Fruit fly (Drosophila melanogaster) whole organism, embryonic: ENCODE data around the gene CG42534.
A peak's percentile ranks its signal among the peaks of the same experiment; 100 is the strongest.

Source experiments
- BEAF-32 ChIP-seq: fragments of 200-800 bp; sonication (Bioruptor generic); optimal IDR thresholded peaks from 3 replicates; lab custom pipeline; 2017; ENCODE audit warnings: missing biosample characterization, missing genetic modification characterization, mild to moderate bottlenecking, moderate library complexity, missing genetic modification reagents
- Bdp1 ChIP-seq: fragments of 200-800 bp; sonication (Bioruptor generic); optimal IDR thresholded peaks from 3 replicates; lab custom pipeline; 2016; ENCODE audit warnings: missing biosample characterization, missing genetic modification characterization
- CG10959 ChIP-seq: fragments of 200-800 bp; sonication (Bioruptor generic); IDR thresholded peaks from 2 replicates; pipeline ENCODE4 v1.3.6; 2022; ENCODE audit warnings: missing biosample characterization, missing genetic modification characterization
- CG11247 ChIP-seq: fragments of 200-800 bp; sonication (Bioruptor generic); IDR thresholded peaks from 2 replicates; pipeline ENCODE4 v1.3.6; 2022; ENCODE audit warnings: missing biosample characterization, missing genetic modification characterization
- CG12071 ChIP-seq: fragments of 200-800 bp; sonication (Bioruptor generic); optimal IDR thresholded peaks from 3 replicates; lab custom pipeline; 2018; ENCODE audit warnings: missing biosample characterization, mild to moderate bottlenecking, missing genetic modification characterization
- CG12942 ChIP-seq: fragments of 200-800 bp; sonication (Bioruptor generic); optimal IDR thresholded peaks from 3 replicates; lab custom pipeline; 2016; ENCODE audit warnings: missing biosample characterization, missing genetic modification characterization
- CG13296 ChIP-seq: fragments of 200-800 bp; sonication (Bioruptor generic); optimal IDR thresholded peaks from 3 replicates; lab custom pipeline; 2018; ENCODE audit warnings: missing biosample characterization, mild to moderate bottlenecking, missing genetic modification characterization
- CG16779 ChIP-seq: fragments of 200-800 bp; sonication (Bioruptor generic); IDR thresholded peaks from 2 replicates; pipeline ENCODE4 v1.3.6; 2022; ENCODE audit warnings: missing biosample characterization, missing genetic modification characterization
- CG18011 ChIP-seq: fragments of 200-800 bp; sonication (Bioruptor generic); optimal IDR thresholded peaks from 2 replicates; lab custom pipeline; 2017; ENCODE audit warnings: missing biosample characterization, missing genetic modification characterization, mild to moderate bottlenecking, moderate library complexity, missing genotype
- CG2129 ChIP-seq: fragments of 200-800 bp; sonication (Bioruptor generic); IDR thresholded peaks from 2 replicates; pipeline ENCODE4 v1.3.6; 2022; ENCODE audit warnings: missing biosample characterization, missing genetic modification characterization; ENCODE audit not compliant: partially characterized antibody
- CG31441 ChIP-seq: fragments of 200-800 bp; sonication (Bioruptor generic); IDR thresholded peaks from 2 replicates; pipeline ENCODE4 v1.3.6; 2022; ENCODE audit warnings: missing biosample characterization, missing genetic modification characterization
- CG32767 ChIP-seq: fragments of 200-800 bp; sonication (Bioruptor generic); IDR thresholded peaks from 2 replicates; pipeline ENCODE4 v1.3.6; 2022; ENCODE audit warnings: missing biosample characterization, missing genetic modification characterization
- CG3726 ChIP-seq: fragments of 200-800 bp; sonication (Bioruptor generic); IDR thresholded peaks from 3 replicates; pipeline ENCODE4, ENCODE4 v1.3.6; 2022; ENCODE audit warnings: missing biosample characterization, missing genetic modification characterization
- CG4282 ChIP-seq: fragments of 200-800 bp; sonication (Bioruptor generic); optimal IDR thresholded peaks from 2 replicates; lab custom pipeline; 2016; ENCODE audit warnings: missing biosample characterization, missing genetic modification characterization
- CG4424 ChIP-seq: fragments of 200-800 bp; sonication (Bioruptor generic); optimal IDR thresholded peaks from 3 replicates; lab custom pipeline; 2016; ENCODE audit warnings: missing biosample characterization, missing genetic modification characterization
- CG4730 ChIP-seq: fragments of 200-800 bp; sonication (Bioruptor generic); IDR thresholded peaks from 2 replicates; pipeline ENCODE4 v1.3.6; 2022; ENCODE audit warnings: missing biosample characterization, missing genetic modification characterization
- CG6272 ChIP-seq: fragments of 200-800 bp; sonication (Bioruptor generic); IDR thresholded peaks from 2 replicates; pipeline ENCODE4 v1.3.6; 2022; ENCODE audit warnings: missing biosample characterization, missing genetic modification characterization
- CG6654 ChIP-seq: fragments of 200-800 bp; sonication (Bioruptor generic); optimal IDR thresholded peaks from 2 replicates; lab custom pipeline; 2017; ENCODE audit warnings: missing biosample characterization, mild to moderate bottlenecking, missing genetic modification characterization
- CG7556 ChIP-seq: fragments of 200-800 bp; sonication (Bioruptor generic); optimal IDR thresholded peaks from 2 replicates; lab custom pipeline; 2017; ENCODE audit warnings: missing biosample characterization, mild to moderate bottlenecking, missing genetic modification characterization
- CG8290 ChIP-seq, 3 experiments: fragments of 200-800 bp; sonication (Bioruptor generic); optimal IDR thresholded peaks; 2 replicates each; lab custom pipeline; 2016 to 2019; ENCODE audit warnings: missing biosample characterization in 3 of 3, missing genetic modification characterization in 3 of 3, mild to moderate bottlenecking in 2 of 3, moderate library complexity in 1 of 3
- CG9609 ChIP-seq: fragments of 200-800 bp; sonication (Bioruptor generic); optimal IDR thresholded peaks from 3 replicates; lab custom pipeline; 2016; ENCODE audit warnings: missing biosample characterization, missing genetic modification characterization
- Camta ChIP-seq: fragments of 200-800 bp; sonication (Bioruptor generic); optimal IDR thresholded peaks from 2 replicates; lab custom pipeline; 2016; ENCODE audit warnings: missing biosample characterization, missing genetic modification characterization
- D ChIP-seq, 2 experiments: fragments of 200-800 bp in 1 of 2; fragments of >200 bp in 1 of 2; sonication (Bioruptor generic) in 1 of 2; optimal IDR thresholded peaks; 2 replicates in 1 of 2; 3 replicates in 1 of 2; lab custom pipeline; 2017; ENCODE audit warnings: mild to moderate bottlenecking in 1 of 2, missing biosample characterization in 1 of 2, missing genetic modification characterization in 1 of 2, missing genetic modification reagents in 1 of 2
- Dip2 ChIP-seq: fragments of 200-800 bp; sonication (Bioruptor generic); IDR thresholded peaks from 2 replicates; pipeline ENCODE4 v1.3.6; 2022; ENCODE audit warnings: missing biosample characterization, missing genetic modification characterization
- Dll ChIP-seq: fragments of 200-800 bp; sonication (Bioruptor generic); IDR thresholded peaks from 4 replicates; pipeline ENCODE4 v1.3.6; 2022; ENCODE audit warnings: missing biosample characterization, missing genetic modification characterization; ENCODE audit not compliant: partially characterized antibody
- Drgx ChIP-seq: fragments of 200-800 bp; sonication (Bioruptor generic); IDR thresholded peaks from 2 replicates; pipeline ENCODE4 v1.3.6; 2022; ENCODE audit warnings: missing biosample characterization, missing genetic modification characterization
- Hr51 ChIP-seq, 2 experiments: fragments of 200-800 bp; sonication (Bioruptor generic); optimal IDR thresholded peaks; 2 replicates in 1 of 2; 3 replicates in 1 of 2; lab custom pipeline; 2016 to 2018; ENCODE audit warnings: missing biosample characterization in 2 of 2, missing genetic modification characterization in 2 of 2, mild to moderate bottlenecking in 1 of 2, moderate library complexity in 1 of 2
- MBD-R2 ChIP-seq: fragments of 200-800 bp; sonication (Bioruptor generic); IDR thresholded peaks from 2 replicates; pipeline ENCODE4 v1.3.6; 2022; ENCODE audit warnings: missing biosample characterization, missing genetic modification characterization
- Mrtf ChIP-seq: fragments of 200-800 bp; sonication (Bioruptor generic); IDR thresholded peaks from 3 replicates; pipeline ENCODE4 v1.3.6; 2022; ENCODE audit warnings: missing biosample characterization, missing genetic modification characterization
- NFAT ChIP-seq: fragments of 200-800 bp; sonication (Bioruptor generic); IDR thresholded peaks from 2 replicates; pipeline ENCODE4 v1.3.6; 2022; ENCODE audit warnings: missing biosample characterization, missing genetic modification characterization
- NK7.1 ChIP-seq: fragments of 200-800 bp; sonication (Bioruptor generic); optimal IDR thresholded peaks from 3 replicates; lab custom pipeline; 2016; ENCODE audit warnings: missing biosample characterization, missing genetic modification characterization
- Nf-YC ChIP-seq: fragments of 200-800 bp; optimal IDR thresholded peaks from 3 replicates; lab custom pipeline; 2019; ENCODE audit warnings: missing biosample characterization, mild to moderate bottlenecking, missing genetic modification characterization, moderate library complexity
- Trl ChIP-seq, 3 experiments: fragments of >200 bp in 2 of 3; fragments of 200-800 bp in 1 of 3; sonication (Bioruptor generic) in 1 of 3; optimal IDR thresholded peaks; 2 replicates in 1 of 3; 3 replicates in 2 of 3; lab custom pipeline; 2016 to 2017; ENCODE audit warnings: missing biosample characterization in 1 of 3, missing genetic modification characterization in 1 of 3
- ase ChIP-seq: fragments of 200-800 bp; sonication (Bioruptor generic); IDR thresholded peaks from 3 replicates; pipeline ENCODE4 v1.3.6; 2022; ENCODE audit warnings: missing biosample characterization, missing genetic modification characterization
- cwo ChIP-seq: fragments of 200-800 bp; sonication (Bioruptor generic); optimal IDR thresholded peaks from 3 replicates; lab custom pipeline; 2017; ENCODE audit warnings: missing biosample characterization, missing genetic modification characterization, mild to moderate bottlenecking, moderate library complexity, missing genetic modification reagents
- fd3F ChIP-seq: fragments of 200-800 bp; sonication (Bioruptor generic); optimal IDR thresholded peaks from 2 replicates; lab custom pipeline; 2018; ENCODE audit warnings: missing biosample characterization, mild to moderate bottlenecking, missing genetic modification characterization, moderate library complexity
- ftz-f1 ChIP-seq: fragments of 200-800 bp; sonication (Bioruptor generic); optimal IDR thresholded peaks from 2 replicates; lab custom pipeline; 2016; ENCODE audit warnings: missing biosample characterization, missing genetic modification characterization
- gem ChIP-seq: fragments of 200-800 bp; sonication (Bioruptor generic); optimal IDR thresholded peaks from 2 replicates; lab custom pipeline; 2019; ENCODE audit warnings: missing biosample characterization, mild to moderate bottlenecking, missing genetic modification characterization, moderate library complexity
- ham ChIP-seq: fragments of 200-800 bp; sonication (Bioruptor generic); IDR thresholded peaks from 2 replicates; pipeline ENCODE4 v1.3.6; 2022; ENCODE audit warnings: missing biosample characterization, missing genetic modification characterization
- pum ChIP-seq: fragments of 200-800 bp; sonication (Bioruptor generic); optimal IDR thresholded peaks from 2 replicates; lab custom pipeline; 2016; ENCODE audit warnings: missing biosample characterization, missing genetic modification characterization
- stwl ChIP-seq: fragments of 200-800 bp; sonication (Bioruptor generic); optimal IDR thresholded peaks from 3 replicates; lab custom pipeline; 2018; ENCODE audit warnings: missing biosample characterization, mild to moderate bottlenecking, missing genetic modification characterization, moderate library complexity
- twi ChIP-seq: fragments of 200-800 bp; optimal IDR thresholded peaks from 2 replicates; lab custom pipeline; 2019; ENCODE audit warnings: missing biosample characterization, mild to moderate bottlenecking, missing genetic modification characterization, moderate library complexity

Gene CG42534

DNA sequence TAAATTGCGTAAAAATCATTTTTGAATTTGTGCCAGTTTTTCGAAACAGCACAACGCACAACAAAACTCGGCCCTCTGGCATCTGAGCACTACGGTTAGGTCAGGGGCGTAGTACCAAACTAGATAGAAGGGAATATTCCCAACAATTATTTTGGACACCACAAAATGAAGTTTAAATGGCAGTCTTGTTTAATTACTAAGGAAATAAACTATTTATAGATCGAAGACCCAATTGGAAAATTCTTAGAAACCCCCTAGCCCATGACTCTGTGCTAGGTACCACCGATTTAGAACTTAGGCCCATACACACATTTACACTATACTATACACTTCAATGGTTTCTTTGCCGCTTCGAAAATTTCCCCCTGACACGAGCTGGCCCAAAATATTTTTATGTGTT lies 66.6 kb downstream of the CG42534 start (continued):
- peak; percentile 89 for TF ChIP-seq NFAT (GFP tag; lab: Robert Waterston, UW)
- peak; percentile 73 for TF ChIP-seq CG6272 (GFP tag; lab: Robert Waterston, UW)
- TF ChIP-seq NK7.1 (GFP tag; lab: Kevin White, UChicago): peak; percentile 33
- TF ChIP-seq ase: peak; percentile 69; the same call in 2 of the 3 replicates
- TF ChIP-seq ftz-f1 (GFP tag; lab: Kevin White, UChicago): no peak
- no peak for TF ChIP-seq CG2129 (GFP tag; lab: Robert Waterston, UW)
- peak; percentile 60 for TF ChIP-seq Drgx
- no peak for TF ChIP-seq Bdp1
- peak; percentile 9 for TF ChIP-seq CG4282 (GFP tag; lab: Kevin White, UChicago)
- TF ChIP-seq Camta (GFP tag; lab: Kevin White, UChicago): peak; percentile 55
- peak; percentile 64; the same call in 1 of the 2 replicates for TF ChIP-seq MBD-R2
- TF ChIP-seq cwo (GFP tag; lab: Kevin White, UChicago): peak; percentile 60
- TF ChIP-seq CG13296: peak; percentile 66
- peak; percentile 17 for TF ChIP-seq CG6654
- TF ChIP-seq CG11247 (GFP tag; lab: Robert Waterston, UW): peak; percentile 84
- TF ChIP-seq CG9609: peak; percentile 68
- peak; percentile 5 for TF ChIP-seq CG18011 (GFP tag; lab: Kevin White, UChicago)
- TF ChIP-seq Dll (GFP tag; lab: Robert Waterston, UW): no peak
- TF ChIP-seq CG4730 (GFP tag; lab: Robert Waterston, UW): peak; percentile 70
- TF ChIP-seq CG16779: peak; percentile 86
- no peak for TF ChIP-seq CG8290 (GFP tag; optimal IDR thresholded peaks at IDR 0.05; lab: Kevin White, UChicago)
- peak in 1 of 2 experiments; percentile 84 for TF ChIP-seq CG8290 (tag; optimal IDR thresholded peaks at IDR 0.05; lab: Kevin White, UChicago)
- no peak for TF ChIP-seq D (optimal IDR thresholded peaks at IDR 0.05; lab: Kevin White, UChicago)
- TF ChIP-seq D (GFP tag; optimal IDR thresholded peaks at IDR 0.05; lab: Kevin White, UChicago): no peak
- TF ChIP-seq Hr51 (GFP tag; optimal IDR thresholded peaks at IDR 0.05; lab: Kevin White, UChicago): peak; percentile 53 to 78
- peak; percentile 68 for TF ChIP-seq Nf-YC (tag; lab: Kevin White, UChicago)
- TF ChIP-seq CG12071: peak; percentile 66
- TF ChIP-seq Dip2 (GFP tag; lab: Robert Waterston, UW): 0 out of 2 replicates have a peak, but pooled peaks have one; percentile 14
- TF ChIP-seq pum: peak; percentile 41
- 0 out of 2 replicates have a peak, but pooled peaks have one; percentile 34 for TF ChIP-seq CG32767
- TF ChIP-seq CG3726 (GFP tag; lab: Robert Waterston, UW): 0 out of 3 replicates have a peak, but pooled peaks have one; percentile 54
- TF ChIP-seq Trl (optimal IDR thresholded peaks at IDR 0.05; lab: Kevin White, UChicago): no peak
- TF ChIP-seq Trl (GFP tag; optimal IDR thresholded peaks at IDR 0.05; lab: Kevin White, UChicago): peak; percentile 65
- no peak for TF ChIP-seq stwl (tag; lab: Kevin White, UChicago)
- peak; percentile 60; the same call in 1 of the 2 replicates for TF ChIP-seq ham (GFP tag; lab: Robert Waterston, UW)
- TF ChIP-seq fd3F (GFP tag; lab: Kevin White, UChicago): peak; percentile 74
- TF ChIP-seq CG10959 (GFP tag; lab: Robert Waterston, UW): no peak; the same call in 1 of the 2 replicates
- TF ChIP-seq BEAF-32: no peak
- TF ChIP-seq CG12942 (GFP tag; lab: Kevin White, UChicago): peak; percentile 23
- TF ChIP-seq CG31441 (GFP tag; lab: Robert Waterston, UW): peak; percentile 70
- peak; percentile 80 for TF ChIP-seq Mrtf (GFP tag; lab: Robert Waterston, UW)
- peak; percentile 30 for TF ChIP-seq CG7556

DNA sequence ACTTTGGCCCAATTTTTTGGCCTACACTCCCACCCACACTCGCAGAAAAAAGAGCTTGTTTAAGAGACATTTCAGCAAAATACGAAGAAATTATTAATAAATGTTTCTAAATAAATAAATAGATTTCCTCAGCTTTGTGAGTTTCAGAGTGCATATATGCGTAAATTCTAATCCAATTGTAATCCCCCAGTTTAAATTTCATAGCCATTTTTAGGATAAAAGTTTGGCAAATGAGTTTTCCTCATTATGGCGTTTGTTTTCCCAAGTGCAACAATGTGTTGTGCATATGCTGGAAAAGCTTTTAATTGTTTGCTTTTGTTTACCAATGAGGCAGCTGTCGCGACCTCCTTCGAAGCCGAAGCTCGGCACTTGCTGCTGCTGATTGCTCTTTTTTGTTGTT lies 68.3 kb downstream of the CG42534 start:
- TF ChIP-seq twi (tag; lab: Kevin White, UChicago): peak; percentile 53
- TF ChIP-seq CG4424: no peak
- peak; percentile 2 for TF ChIP-seq gem
